Worm (Caenorhabditis elegans) whole organism, L1 larva: ENCODE measurements around the gene M60.7.

Experiments
- C16A3.4 ChIP-seq: fragments of 150-350 bp; optimal IDR thresholded peaks from 2 replicates; lab custom pipeline; 2014; ENCODE audit warnings: missing biosample characterization, missing genetic modification characterization
- aly-2 ChIP-seq: fragments of 150-350 bp; optimal IDR thresholded peaks from 2 replicates; lab custom pipeline; 2014; ENCODE audit warnings: missing biosample characterization, missing genetic modification characterization
- ama-1 ChIP-seq: fragments of 150-350 bp; optimal IDR thresholded peaks from 2 replicates; lab custom pipeline; 2014
- blmp-1 ChIP-seq: fragments of 150-350 bp; optimal IDR thresholded peaks from 2 replicates; lab custom pipeline; 2014; ENCODE audit warnings: missing biosample characterization, missing genetic modification characterization
- ceh-88 ChIP-seq: fragments of 200-800 bp; sonication (Bioruptor generic); IDR thresholded peaks from 2 replicates; pipeline ENCODE4 v1.3.6; 2022; ENCODE audit warnings: missing genetic modification characterization, missing compliant biosample characterization
- dpl-1 ChIP-seq, 3 experiments: fragments of 150-350 bp in 2 of 3; sonication (generic microtip) in 1 of 3; optimal IDR thresholded peaks; 2 replicates each; lab custom pipeline; 2014 to 2017; ENCODE audit warnings: missing biosample characterization in 3 of 3, missing genetic modification characterization in 3 of 3, missing genetic modification reagents in 3 of 3
- dsc-1 ChIP-seq: sonication (generic microtip); optimal IDR thresholded peaks from 2 replicates; lab custom pipeline; 2016; ENCODE audit warnings: mild to moderate bottlenecking, missing genetic modification characterization, missing compliant biosample characterization
- efl-1 ChIP-seq, 4 experiments: fragments of 150-350 bp; optimal IDR thresholded peaks in 3 of 4; peaks in 1 of 4; 1 replicate in 1 of 4; 2 replicates in 3 of 4; lab custom pipeline; 2014; ENCODE audit warnings: missing biosample characterization in 2 of 4, missing genetic modification characterization in 2 of 4, missing genetic modification reagents in 2 of 4
- efl-3 ChIP-seq: fragments of 200-800 bp; sonication (Bioruptor generic); optimal IDR thresholded peaks from 2 replicates; lab custom pipeline; 2018; ENCODE audit warnings: mild to moderate bottlenecking, missing genetic modification characterization, missing compliant biosample characterization
- egl-13 ChIP-seq: sonication (generic microtip); optimal IDR thresholded peaks from 2 replicates; lab custom pipeline; 2016; ENCODE audit warnings: missing genotype, missing genetic modification reagents, missing genetic modification characterization, missing compliant biosample characterization
- elt-2 ChIP-seq: sonication (generic microtip); optimal IDR thresholded peaks from 2 replicates; lab custom pipeline; 2016; ENCODE audit warnings: missing genetic modification characterization, mild to moderate bottlenecking, inconsistent platforms, missing compliant biosample characterization, missing genetic modification reagents
- elt-3 ChIP-seq, 6 experiments: fragments of 150-350 bp in 1 of 6; sonication (generic microtip); optimal IDR thresholded peaks; 2 replicates each; lab custom pipeline; 2017 to 2018; ENCODE audit warnings: missing biosample characterization in 6 of 6, missing genetic modification characterization in 6 of 6, inconsistent platforms in 1 of 6
- fkh-10 ChIP-seq: sonication (generic microtip); optimal IDR thresholded peaks from 2 replicates; lab custom pipeline; 2017; ENCODE audit warnings: missing biosample characterization, missing genetic modification reagents, missing genetic modification characterization
- fkh-4 ChIP-seq: sonication (generic microtip); optimal IDR thresholded peaks from 2 replicates; lab custom pipeline; 2016; ENCODE audit warnings: missing compliant biosample characterization, missing genetic modification characterization, borderline replicate concordance
- fkh-8 ChIP-seq: sonication (generic microtip); optimal IDR thresholded peaks from 2 replicates; lab custom pipeline; 2016; ENCODE audit warnings: mild to moderate bottlenecking, missing genetic modification characterization, missing compliant biosample characterization
- fos-1 ChIP-seq: fragments of 150-350 bp; optimal IDR thresholded peaks from 2 replicates; lab custom pipeline; 2014; ENCODE audit warnings: missing biosample characterization, missing genetic modification characterization
- grh-1 ChIP-seq: fragments of 200-800 bp; sonication (Bioruptor generic); IDR thresholded peaks from 2 replicates; pipeline ENCODE4 v1.3.6; 2022; ENCODE audit warnings: missing genetic modification reagents, missing genetic modification characterization, missing compliant biosample characterization
- irx-1 ChIP-seq: sonication (generic microtip); optimal IDR thresholded peaks from 2 replicates; lab custom pipeline; 2016; ENCODE audit warnings: missing genetic modification characterization, missing compliant biosample characterization
- isw-1 ChIP-seq: fragments of 200-800 bp; sonication (Bioruptor generic); IDR thresholded peaks from 2 replicates; pipeline ENCODE4 v1.3.6; 2022; ENCODE audit warnings: missing genetic modification characterization, missing compliant biosample characterization
- jun-1 ChIP-seq: fragments of 150-350 bp; optimal IDR thresholded peaks from 2 replicates; lab custom pipeline; 2014; ENCODE audit warnings: missing biosample characterization, missing genetic modification reagents, missing genetic modification characterization
- lin-14 ChIP-seq: fragments of 200-800 bp; sonication (Bioruptor generic); optimal IDR thresholded peaks from 2 replicates; lab custom pipeline; 2018; ENCODE audit warnings: mild to moderate bottlenecking, missing genetic modification characterization, moderate library complexity, missing compliant biosample characterization
- lin-15B ChIP-seq: fragments of 150-350 bp; sonication (generic microtip); optimal IDR thresholded peaks from 3 replicates; lab custom pipeline; 2014; ENCODE audit warnings: missing biosample characterization, missing genetic modification characterization
- lin-35 ChIP-seq, 2 experiments: fragments of 150-350 bp; optimal IDR thresholded peaks; 2 replicates each; lab custom pipeline; 2014; ENCODE audit warnings: missing biosample characterization in 2 of 2, missing genetic modification characterization in 2 of 2, missing genetic modification reagents in 2 of 2
- lir-3 ChIP-seq: sonication (generic microtip); optimal IDR thresholded peaks from 2 replicates; lab custom pipeline; 2016; ENCODE audit warnings: mild to moderate bottlenecking, missing genetic modification characterization, moderate library complexity, missing compliant biosample characterization; ENCODE audit not compliant: poor library complexity
- mab-9 ChIP-seq: fragments of 200-800 bp; sonication (Bioruptor generic); IDR thresholded peaks from 2 replicates; pipeline ENCODE4 v1.3.6; 2022; ENCODE audit warnings: missing genetic modification reagents, missing genetic modification characterization, missing compliant biosample characterization
- mdl-1 ChIP-seq, 2 experiments: fragments of 150-350 bp; optimal IDR thresholded peaks; 2 replicates each; lab custom pipeline; 2014 to 2017; ENCODE audit warnings: missing biosample characterization in 2 of 2, missing genetic modification characterization in 2 of 2, inconsistent platforms in 1 of 2
- mep-1 ChIP-seq: fragments of 150-350 bp; optimal IDR thresholded peaks from 2 replicates; lab custom pipeline; 2014; ENCODE audit warnings: missing biosample characterization, missing genetic modification characterization
- nhr-20 ChIP-seq: sonication (generic microtip); optimal IDR thresholded peaks from 2 replicates; lab custom pipeline; 2016; ENCODE audit warnings: mild to moderate bottlenecking, missing genetic modification characterization, missing compliant biosample characterization
- nhr-47 ChIP-seq: sonication (generic microtip); optimal IDR thresholded peaks from 2 replicates; lab custom pipeline; 2016; ENCODE audit warnings: mild to moderate bottlenecking, missing genetic modification characterization, moderate library complexity, missing compliant biosample characterization
- nhr-71 ChIP-seq: sonication (generic microtip); optimal IDR thresholded peaks from 2 replicates; lab custom pipeline; 2016; ENCODE audit warnings: mild to moderate bottlenecking, missing genetic modification characterization, moderate library complexity, missing compliant biosample characterization
- nhr-84 ChIP-seq: sonication (generic microtip); optimal IDR thresholded peaks from 2 replicates; lab custom pipeline; 2017; ENCODE audit warnings: missing biosample characterization, missing genetic modification characterization
- nhr-85 ChIP-seq: sonication (generic microtip); peaks from one replicate; lab custom pipeline; 2016; ENCODE audit warnings: missing genetic modification characterization, inconsistent platforms, missing compliant biosample characterization
- nhr-90 ChIP-seq: sonication (generic microtip); optimal IDR thresholded peaks from 2 replicates; lab custom pipeline; 2016; ENCODE audit warnings: mild to moderate bottlenecking, missing genetic modification characterization, missing compliant biosample characterization; ENCODE audit not compliant: poor library complexity
- pag-3 ChIP-seq: sonication (generic microtip); optimal IDR thresholded peaks from 2 replicates; lab custom pipeline; 2017; ENCODE audit warnings: missing genetic modification characterization, mild to moderate bottlenecking, missing compliant biosample characterization, antibody characterized with exemption, borderline replicate concordance; ENCODE audit not compliant: insufficient read depth
- pax-3 ChIP-seq: fragments of 200-800 bp; sonication (Bioruptor generic); optimal IDR thresholded peaks from 2 replicates; lab custom pipeline; 2018; ENCODE audit warnings: mild to moderate bottlenecking, missing genetic modification characterization, moderate library complexity, missing compliant biosample characterization
- rnt-1 ChIP-seq: sonication (generic microtip); optimal IDR thresholded peaks from 2 replicates; lab custom pipeline; 2016; ENCODE audit warnings: mild to moderate bottlenecking, missing genetic modification characterization, moderate library complexity, missing compliant biosample characterization
- skn-1 ChIP-seq: fragments of 150-350 bp; optimal IDR thresholded peaks from 2 replicates; lab custom pipeline; 2014; ENCODE audit warnings: missing biosample characterization, missing genetic modification characterization
- snu-23 ChIP-seq: sonication (generic microtip); optimal IDR thresholded peaks from 2 replicates; lab custom pipeline; 2016; ENCODE audit warnings: missing genetic modification characterization, missing compliant biosample characterization
- sptf-1 ChIP-seq: fragments of 150-350 bp; optimal IDR thresholded peaks from 2 replicates; lab custom pipeline; 2014; ENCODE audit warnings: missing biosample characterization, missing genetic modification characterization
- tbx-2 ChIP-seq: sonication (generic microtip); optimal IDR thresholded peaks from 2 replicates; lab custom pipeline; 2016; ENCODE audit warnings: missing genetic modification characterization, missing compliant biosample characterization
- unc-130 ChIP-seq: fragments of 150-350 bp; optimal IDR thresholded peaks from 2 replicates; lab custom pipeline; 2017; ENCODE audit warnings: missing biosample characterization, missing genetic modification characterization, inconsistent platforms
- unc-62 ChIP-seq: fragments of 150-350 bp; optimal IDR thresholded peaks from 2 replicates; lab custom pipeline; 2014; ENCODE audit warnings: missing biosample characterization, missing genetic modification reagents, missing genetic modification characterization
- unc-86 ChIP-seq: sonication (generic microtip); optimal IDR thresholded peaks from 2 replicates; lab custom pipeline; 2016; ENCODE audit warnings: missing genetic modification characterization, missing compliant biosample characterization
- unc-98 ChIP-seq: fragments of 200-800 bp; sonication (Bioruptor generic); IDR thresholded peaks from 2 replicates; pipeline ENCODE4 v1.3.6; 2022; ENCODE audit warnings: missing genetic modification characterization, missing compliant biosample characterization
- zag-1 ChIP-seq: fragments of 150-350 bp; optimal IDR thresholded peaks from 2 replicates; lab custom pipeline; 2014; ENCODE audit warnings: missing biosample characterization, missing genetic modification characterization
- zip-4 ChIP-seq: fragments of 200-800 bp; sonication (Bioruptor generic); optimal IDR thresholded peaks from 2 replicates; lab custom pipeline; 2018; ENCODE audit warnings: mild to moderate bottlenecking, missing genetic modification characterization, moderate library complexity, missing compliant biosample characterization
- ztf-11 ChIP-seq, 2 experiments: sonication (generic microtip); optimal IDR thresholded peaks; 2 replicates each; lab custom pipeline; 2016 to 2017; ENCODE audit warnings: missing genetic modification characterization in 2 of 2, missing biosample characterization in 1 of 2, missing compliant biosample characterization in 1 of 2

M60.7 gene

DNA sequence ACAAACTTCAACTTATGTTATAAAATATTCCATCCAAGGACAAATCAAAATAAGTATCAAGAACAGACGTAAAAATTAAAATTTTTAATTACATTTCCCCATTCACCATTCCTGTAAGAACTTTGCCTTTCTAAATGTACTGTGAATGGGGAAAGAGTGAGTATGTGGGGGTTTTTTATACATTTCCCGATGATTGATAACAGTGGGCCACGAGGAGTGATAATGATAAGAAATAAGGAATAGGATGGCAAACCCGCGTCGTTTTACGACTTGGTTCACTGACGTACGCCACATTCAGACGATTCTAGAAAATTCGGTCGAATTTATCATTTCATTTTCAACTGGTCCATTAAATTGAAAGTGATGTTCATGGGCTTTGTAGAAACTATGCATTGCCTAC, 50.0 kb downstream of the M60.7 start, which contains the start of gene cdd-1:
TSS of gene cdd-1 (minus strand) at position 151 of the 400 bp plus-strand sequence.
- TF ChIP-seq sptf-1 (no peak), dpl-1 (GFP tag; optimal IDR thresholded peaks at IDR 0.05; lab: Kevin White, UChicago) (no peak), pag-3 (peak; percentile 50), fkh-4 (tag; lab: Kevin White, UChicago) (no peak), fos-1 (tag; lab: Kevin White, UChicago) (no peak), aly-2 (tag; lab: Kevin White, UChicago) (no peak), nhr-84 (tag; lab: Kevin White, UChicago) (no peak), mab-9 (GFP tag; lab: Robert Waterston, UW) (0 out of 2 replicates have a peak, but pooled peaks have one; percentile 9), nhr-85 (tag; lab: Kevin White, UChicago) (peak; percentile 73), zip-4 (GFP tag; lab: Kevin White, UChicago) (no peak), unc-62 (GFP tag; lab: Kevin White, UChicago) (no peak), ztf-11 (tag; optimal IDR thresholded peaks at IDR 0.05; lab: Kevin White, UChicago) (no peak), nhr-20 (peak; percentile 60), nhr-47 (tag; lab: Kevin White, UChicago) (no peak), unc-98 (GFP tag; lab: Robert Waterston, UW) (no peak), pax-3 (tag; lab: Kevin White, UChicago) (no peak), elt-2 (tag; lab: Kevin White, UChicago) (peak; percentile 87), snu-23 (GFP tag; lab: Kevin White, UChicago) (peak; percentile 54), mep-1 (tag; lab: Kevin White, UChicago) (no peak), unc-86 (tag; lab: Kevin White, UChicago) (no peak), blmp-1 (peak; percentile 56), nhr-71 (tag; lab: Kevin White, UChicago) (peak; percentile 68), mdl-1 (tag; optimal IDR thresholded peaks at IDR 0.05; lab: Kevin White, UChicago) (peak in 1 of 2 experiments; percentile 69), elt-3 (tag; optimal IDR thresholded peaks at IDR 0.05; lab: Kevin White, UChicago) (peak in 5 of 6 experiments; percentile 17 to 90 (median 52)), dsc-1 (no peak), C16A3.4 (tag; lab: Kevin White, UChicago) (no peak), lin-15B (tag; lab: Kevin White, UChicago) (no peak), tbx-2 (tag; lab: Kevin White, UChicago) (no peak), lin-35 (GFP tag; optimal IDR thresholded peaks at IDR 0.05; lab: Kevin White, UChicago) (peak in 1 of 2 experiments; percentile 72), skn-1 (tag; lab: Kevin White, UChicago) (no peak), unc-130 (tag; lab: Kevin White, UChicago) (no peak), grh-1 (GFP tag; lab: Robert Waterston, UW) (0 out of 2 replicates have a peak, but pooled peaks have one; percentile 5), efl-3 (GFP tag; lab: Kevin White, UChicago) (no peak), zag-1 (tag; lab: Kevin White, UChicago) (no peak), fkh-8 (tag; lab: Kevin White, UChicago) (no peak), egl-13 (tag; lab: Kevin White, UChicago) (no peak), irx-1 (no peak), jun-1 (tag; lab: Kevin White, UChicago) (peak; percentile 26), ama-1 (lab: Kevin White, UChicago) (no peak), rnt-1 (tag; lab: Kevin White, UChicago) (no peak), nhr-90 (tag; lab: Kevin White, UChicago) (peak; percentile 46), lin-14 (GFP tag; lab: Kevin White, UChicago) (peak; percentile 34), efl-1 (optimal IDR thresholded peaks at IDR 0.05; lab: Kevin White, UChicago) (no peak), efl-1 (GFP tag; optimal IDR thresholded peaks at IDR 0.05 in 1 of 2; lab: Kevin White, UChicago) (peak in 1 of 2 experiments; percentile 79), isw-1 (GFP tag; lab: Robert Waterston, UW) (no peak), fkh-10 (GFP tag; lab: Kevin White, UChicago) (no peak), ceh-88 (GFP tag; lab: Robert Waterston, UW) (no peak), lir-3 (tag; lab: Kevin White, UChicago) (no peak)
